Worm (Caenorhabditis elegans) whole organism, mixed stage, embryonic: ENCODE data around the gene lido-17.

ENCODE experiments used
- M03D4.4 ChIP-seq: sonication (generic microtip); optimal IDR thresholded peaks from 2 replicates; lab custom pipeline; 2017; ENCODE audit warnings: mild to moderate bottlenecking, missing genetic modification characterization, missing compliant biosample characterization
- blmp-1 ChIP-seq: fragments of 150-350 bp; optimal IDR thresholded peaks from 2 replicates; lab custom pipeline; 2014; ENCODE audit warnings: missing biosample characterization, missing genetic modification characterization
- ceh-39 ChIP-seq: fragments of 150-350 bp; optimal IDR thresholded peaks from 2 replicates; lab custom pipeline; 2014; ENCODE audit warnings: missing biosample characterization, missing genetic modification characterization
- ceh-43 ChIP-seq: fragments of 200-800 bp; sonication (Bioruptor generic); optimal IDR thresholded peaks from 2 replicates; lab custom pipeline; 2018; ENCODE audit warnings: mild to moderate bottlenecking, missing genetic modification characterization, moderate library complexity, missing compliant biosample characterization
- ceh-83 ChIP-seq: fragments of 200-800 bp; sonication (Bioruptor generic); optimal IDR thresholded peaks from 2 replicates; lab custom pipeline; 2018; ENCODE audit warnings: mild to moderate bottlenecking, missing genetic modification characterization, missing compliant biosample characterization
- ces-1 ChIP-seq: fragments of 150-350 bp; optimal IDR thresholded peaks from 2 replicates; lab custom pipeline; 2014; ENCODE audit warnings: missing biosample characterization, missing genetic modification reagents, missing genetic modification characterization
- cnd-1 ChIP-seq: fragments of 200-800 bp; sonication (Bioruptor generic); optimal IDR thresholded peaks from 2 replicates; lab custom pipeline; 2018; ENCODE audit warnings: mild to moderate bottlenecking, missing genetic modification characterization, missing compliant biosample characterization
- drap-1 ChIP-seq: fragments of 200-800 bp; sonication (Bioruptor generic); optimal IDR thresholded peaks from 3 replicates; lab custom pipeline; 2018; ENCODE audit warnings: mild to moderate bottlenecking, missing genetic modification characterization, missing compliant biosample characterization
- elt-1 ChIP-seq: sonication (generic microtip); optimal IDR thresholded peaks from 2 replicates; lab custom pipeline; 2017; ENCODE audit warnings: missing genetic modification characterization, mild to moderate bottlenecking, missing compliant biosample characterization, antibody characterized with exemption, moderate library complexity, borderline replicate concordance; ENCODE audit not compliant: insufficient read depth
- elt-3 ChIP-seq: fragments of 150-350 bp; optimal IDR thresholded peaks from 2 replicates; lab custom pipeline; 2014; ENCODE audit warnings: missing biosample characterization, missing genetic modification characterization
- flh-1 ChIP-seq: fragments of 200-800 bp; sonication (Bioruptor generic); optimal IDR thresholded peaks from 2 replicates; lab custom pipeline; 2018; ENCODE audit warnings: mild to moderate bottlenecking, missing genetic modification characterization, moderate library complexity, missing compliant biosample characterization
- ham-2 ChIP-seq: fragments of 200-800 bp; sonication (Bioruptor generic); optimal IDR thresholded peaks from 2 replicates; lab custom pipeline; 2018; ENCODE audit warnings: mild to moderate bottlenecking, missing genetic modification characterization, missing compliant biosample characterization
- hlh-1 ChIP-seq: fragments of 150-350 bp; optimal IDR thresholded peaks from 2 replicates; lab custom pipeline; 2014; ENCODE audit warnings: missing biosample characterization, missing genetic modification reagents, missing genetic modification characterization
- lin-13 ChIP-seq: fragments of 150-350 bp; optimal IDR thresholded peaks from 2 replicates; lab custom pipeline; 2014; ENCODE audit warnings: missing biosample characterization, missing genetic modification characterization
- lin-32 ChIP-seq: fragments of 200-800 bp; sonication (Bioruptor generic); optimal IDR thresholded peaks from 2 replicates; lab custom pipeline; 2018; ENCODE audit warnings: mild to moderate bottlenecking, missing genetic modification characterization, missing compliant biosample characterization
- lsy-2 ChIP-seq: fragments of 150-350 bp; optimal IDR thresholded peaks from 2 replicates; lab custom pipeline; 2014; ENCODE audit warnings: missing biosample characterization, missing genetic modification characterization
- mab-5 ChIP-seq: fragments of 150-350 bp; optimal IDR thresholded peaks from 2 replicates; lab custom pipeline; 2014; ENCODE audit warnings: missing biosample characterization, missing genetic modification characterization
- mep-1 ChIP-seq: fragments of 150-350 bp; optimal IDR thresholded peaks from 2 replicates; lab custom pipeline; 2017; ENCODE audit warnings: missing biosample characterization, missing genetic modification reagents, missing genetic modification characterization, inconsistent platforms
- mls-2 ChIP-seq: sonication (generic microtip); optimal IDR thresholded peaks from 2 replicates; lab custom pipeline; 2016; ENCODE audit warnings: mild to moderate bottlenecking, missing genetic modification characterization, moderate library complexity, missing compliant biosample characterization
- nhr-2 ChIP-seq: fragments of 150-350 bp; optimal IDR thresholded peaks from 2 replicates; lab custom pipeline; 2014; ENCODE audit warnings: missing biosample characterization, missing genetic modification characterization
- nhr-237 ChIP-seq: fragments of 150-350 bp; optimal IDR thresholded peaks from 2 replicates; lab custom pipeline; 2014; ENCODE audit warnings: missing biosample characterization, missing genetic modification characterization
- nhr-28 ChIP-seq: fragments of 150-350 bp; optimal IDR thresholded peaks from 2 replicates; lab custom pipeline; 2014; ENCODE audit warnings: missing biosample characterization, missing genetic modification characterization
- pha-4 ChIP-seq: fragments of 150-350 bp; optimal IDR thresholded peaks from 2 replicates; lab custom pipeline; 2018; ENCODE audit warnings: missing biosample characterization, missing genetic modification reagents, missing genetic modification characterization
- sem-2 ChIP-seq: fragments of 200-800 bp; sonication (Bioruptor generic); optimal IDR thresholded peaks from 2 replicates; lab custom pipeline; 2018; ENCODE audit warnings: mild to moderate bottlenecking, missing genetic modification characterization, missing compliant biosample characterization
- snpc-4 ChIP-seq: fragments of 150-350 bp; optimal IDR thresholded peaks from 2 replicates; lab custom pipeline; 2014; ENCODE audit warnings: missing biosample characterization, missing genetic modification characterization
- sptf-1 ChIP-seq: sonication (generic microtip); optimal IDR thresholded peaks from 2 replicates; lab custom pipeline; 2017; ENCODE audit warnings: mild to moderate bottlenecking, missing genetic modification characterization, moderate library complexity, missing compliant biosample characterization
- tbx-8 ChIP-seq: fragments of 200-800 bp; sonication (Bioruptor generic); optimal IDR thresholded peaks from 2 replicates; lab custom pipeline; 2018; ENCODE audit warnings: mild to moderate bottlenecking, missing genetic modification characterization, moderate library complexity, missing compliant biosample characterization
- unc-120 ChIP-seq: sonication (generic microtip); optimal IDR thresholded peaks from 2 replicates; lab custom pipeline; 2017; ENCODE audit warnings: missing genetic modification characterization, missing compliant biosample characterization; ENCODE audit not compliant: poor library complexity, severe bottlenecking
- unc-39 ChIP-seq: fragments of 150-350 bp; optimal IDR thresholded peaks from 2 replicates; lab custom pipeline; 2014; ENCODE audit warnings: missing biosample characterization, missing genetic modification characterization
- unc-62 ChIP-seq: fragments of 150-350 bp; optimal IDR thresholded peaks from 2 replicates; lab custom pipeline; 2014; ENCODE audit warnings: missing biosample characterization, missing genetic modification reagents, missing genetic modification characterization
- zip-8 ChIP-seq: fragments of 150-350 bp; optimal IDR thresholded peaks from 2 replicates; lab custom pipeline; 2014; ENCODE audit warnings: missing biosample characterization, missing genetic modification characterization
- ztf-11 ChIP-seq: fragments of 150-350 bp; optimal IDR thresholded peaks from 2 replicates; lab custom pipeline; 2014; ENCODE audit warnings: missing biosample characterization, missing genetic modification characterization

lido-17 gene

DNA sequence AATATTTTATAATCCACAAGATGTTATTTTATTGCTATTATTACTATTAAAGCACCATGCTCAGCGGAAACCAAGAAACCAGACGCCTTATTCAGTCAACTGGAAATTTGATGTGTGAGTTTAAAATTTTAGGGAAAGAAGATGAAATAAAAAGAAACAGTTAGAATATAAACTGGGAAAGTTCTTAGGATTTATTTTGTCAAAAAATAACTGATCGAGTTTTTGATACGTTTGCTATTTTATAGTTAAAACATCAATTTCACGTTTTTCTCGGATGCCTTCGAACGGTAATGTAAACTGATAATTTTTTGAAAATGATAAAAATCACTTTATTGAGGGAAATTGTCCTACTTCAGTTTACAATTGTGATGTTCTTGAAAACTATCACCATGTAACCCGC is 20.2 kb downstream of the lido-17 start, which contains the start of gene C06C3.3:
C06C3.3 (minus strand) TSS at position 101 of the 400 bp plus-strand sequence.
- TF ChIP-seq zip-8 (tag; lab: Kevin White, UChicago) (no peak), ceh-83 (no peak), elt-1 (tag; lab: Kevin White, UChicago) (no peak), lin-32 (GFP tag; lab: Kevin White, UChicago) (no peak), blmp-1 (no peak), drap-1 (no peak), ceh-43 (no peak), cnd-1 (tag; lab: Kevin White, UChicago) (no peak), ceh-39 (tag; lab: Kevin White, UChicago) (no peak), elt-3 (tag; lab: Kevin White, UChicago) (no peak), pha-4 (tag; lab: Kevin White, UChicago) (no peak), unc-62 (GFP tag; lab: Kevin White, UChicago) (no peak), sptf-1 (tag; lab: Kevin White, UChicago) (no peak), hlh-1 (tag; lab: Kevin White, UChicago) (no peak), lsy-2 (tag; lab: Kevin White, UChicago) (no peak), nhr-2 (tag; lab: Kevin White, UChicago) (no peak), flh-1 (GFP tag; lab: Kevin White, UChicago) (no peak), ham-2 (no peak), ces-1 (GFP tag; lab: Kevin White, UChicago) (no peak), unc-120 (tag; lab: Kevin White, UChicago) (no peak)

ce11 chrII:9369394-9369793 is 23.2 kb downstream of the lido-17 start:
- TF ChIP-seq nhr-2 (tag; lab: Kevin White, UChicago): no peak
- no peak for TF ChIP-seq cnd-1 (tag; lab: Kevin White, UChicago)
- TF ChIP-seq mab-5 (tag; lab: Kevin White, UChicago): no peak
- TF ChIP-seq nhr-237 (tag; lab: Kevin White, UChicago): no peak
- no peak for TF ChIP-seq sem-2 (GFP tag; lab: Kevin White, UChicago)
- no peak for TF ChIP-seq unc-39 (tag; lab: Kevin White, UChicago)
- TF ChIP-seq ceh-43: no peak
- TF ChIP-seq unc-62 (GFP tag; lab: Kevin White, UChicago): no peak
- no peak for TF ChIP-seq elt-1 (tag; lab: Kevin White, UChicago)
- no peak for TF ChIP-seq unc-120 (tag; lab: Kevin White, UChicago)
- TF ChIP-seq ztf-11 (tag; lab: Kevin White, UChicago): no peak
- no peak for TF ChIP-seq zip-8 (tag; lab: Kevin White, UChicago)
- no peak for TF ChIP-seq snpc-4 (tag; lab: Kevin White, UChicago)
- TF ChIP-seq, all 35 proteins: peak for 0

DNA sequence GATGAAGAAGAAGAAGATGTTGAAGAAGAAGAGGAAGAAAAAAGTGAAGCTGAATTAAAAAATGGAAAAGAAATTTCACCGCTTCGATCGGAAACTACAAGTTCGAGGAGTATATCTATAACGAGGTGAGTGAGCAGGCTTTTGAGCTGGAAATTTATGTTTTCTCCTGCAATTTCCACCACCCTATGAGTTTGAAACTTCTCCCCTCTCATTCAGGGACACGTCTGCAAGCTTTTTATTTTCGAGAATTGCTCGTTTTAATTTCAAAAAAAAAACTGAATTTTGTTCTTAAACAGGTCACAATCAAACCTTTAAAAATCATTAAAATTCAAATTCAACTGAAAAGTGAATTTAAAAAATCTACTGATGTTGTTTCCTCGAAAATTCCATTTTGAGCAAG is 30.4 kb downstream of the lido-17 start:
- TF ChIP-seq ces-1 (GFP tag; lab: Kevin White, UChicago): no peak
- no peak for TF ChIP-seq mab-5 (tag; lab: Kevin White, UChicago)
- no peak for TF ChIP-seq sptf-1 (tag; lab: Kevin White, UChicago)
- no peak for TF ChIP-seq elt-1 (tag; lab: Kevin White, UChicago)
- TF ChIP-seq sem-2 (GFP tag; lab: Kevin White, UChicago): no peak
- TF ChIP-seq nhr-237 (tag; lab: Kevin White, UChicago): no peak
- no peak for TF ChIP-seq lin-13
- TF ChIP-seq lin-32 (GFP tag; lab: Kevin White, UChicago): no peak
- no peak for TF ChIP-seq ham-2
- no peak for TF ChIP-seq unc-39 (tag; lab: Kevin White, UChicago)
- no peak for TF ChIP-seq blmp-1
- no peak for TF ChIP-seq drap-1
- no peak for TF ChIP-seq elt-3 (tag; lab: Kevin White, UChicago)
- TF ChIP-seq, all 35 proteins: peak for 0

ce11 chrII:9358230-9358629 is 34.4 kb downstream of the lido-17 start, which contains the start of gene mel-11:
Gene mel-11 (plus strand): TSS chrII:9358530.
- TF ChIP-seq elt-3 (tag; lab: Kevin White, UChicago) (no peak), ham-2 (no peak), mab-5 (tag; lab: Kevin White, UChicago) (no peak), ceh-43 (no peak), nhr-237 (tag; lab: Kevin White, UChicago) (no peak), tbx-8 (GFP tag; lab: Kevin White, UChicago) (no peak), sptf-1 (tag; lab: Kevin White, UChicago) (no peak), snpc-4 (tag; lab: Kevin White, UChicago) (no peak), nhr-28 (tag; lab: Kevin White, UChicago) (no peak), unc-39 (tag; lab: Kevin White, UChicago) (no peak), drap-1 (no peak), cnd-1 (tag; lab: Kevin White, UChicago) (no peak), ceh-39 (tag; lab: Kevin White, UChicago) (no peak), mls-2 (tag; lab: Kevin White, UChicago) (no peak), lin-13 (no peak), blmp-1 (no peak), mep-1 (tag; lab: Kevin White, UChicago) (no peak), elt-1 (tag; lab: Kevin White, UChicago) (no peak), sem-2 (GFP tag; lab: Kevin White, UChicago) (no peak), M03D4.4 (tag; lab: Kevin White, UChicago) (no peak)
